Worm (Caenorhabditis elegans): Measurements from ENCODE around the gene ril-1.

Gene ril-1

ce11 chrV:14510746-14511145 lies 13.2 kb downstream of the ril-1 start, which contains the start of gene R02D5.9 (continued):
- TF ChIP-seq pag-3 (tag; optimal IDR thresholded peaks at IDR 0.05; ENCODE audit: borderline replicate concordance, insufficient read depth) (peak; percentile 6), elt-3 (tag; optimal IDR thresholded peaks at IDR 0.05) (peak in 4 of 6 experiments; percentile 12 to 87 (median 22)), lin-35 (GFP tag; optimal IDR thresholded peaks at IDR 0.05) (peak in 1 of 2 experiments; percentile 70), mep-1 (tag; optimal IDR thresholded peaks at IDR 0.05) (peak; percentile 42), nhr-20 (tag; optimal IDR thresholded peaks at IDR 0.05) (peak; percentile 50), nhr-11 (tag; optimal IDR thresholded peaks at IDR 0.05) (no peak), lsy-2 (tag; optimal IDR thresholded peaks at IDR 0.05) (peak in 1 of 2 experiments; percentile 43)

ce11 chrV:14508556-14508955 lies 15.4 kb downstream of the ril-1 start:
- TF ChIP-seq aha-1 (tag; optimal IDR thresholded peaks at IDR 0.05): no peak
- no peak for TF ChIP-seq xbp-1 (tag; optimal IDR thresholded peaks at IDR 0.05)
- no peak for TF ChIP-seq Y116A8C.19 (tag; optimal IDR thresholded peaks at IDR 0.05; ENCODE audit: borderline replicate concordance)

DNA sequence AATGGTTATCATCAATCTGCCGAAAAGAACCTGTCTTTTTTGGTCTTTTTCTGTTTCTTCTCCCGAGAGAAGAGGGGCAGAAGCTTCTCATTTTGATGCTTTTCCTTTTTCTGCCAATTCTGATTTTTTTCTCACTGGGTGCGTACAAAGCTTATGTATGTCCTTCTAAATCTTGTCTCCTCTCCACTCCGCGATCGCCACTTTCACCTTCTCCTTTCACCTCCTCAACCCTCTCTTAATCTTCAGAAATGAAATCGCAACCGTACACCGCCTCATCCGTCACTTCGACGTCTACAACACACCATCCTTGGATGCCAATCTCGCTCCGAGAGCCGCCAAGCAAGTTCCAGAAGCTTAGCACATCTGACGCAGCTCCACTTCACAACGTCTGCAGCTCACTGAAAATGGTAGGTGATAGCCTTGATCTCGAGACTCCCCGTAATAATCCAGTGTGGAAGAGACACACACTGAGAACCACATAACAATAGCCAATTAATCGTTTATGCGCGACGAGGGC lies 15.9 kb downstream of the ril-1 start, which contains the start of gene R02D5.1:
TSS of gene R02D5.1 (plus strand) at position 245 of the 517 bp plus-strand sequence.
- TF ChIP-seq blmp-1 (tag; optimal IDR thresholded peaks at IDR 0.05): peak; percentile 99
- no peak for TF ChIP-seq ama-1 (optimal IDR thresholded peaks at IDR 0.05)

- TF ChIP-seq nhr-19 (GFP tag; conservative IDR thresholded peaks at IDR 0.05) (no peak), dpl-1 (GFP tag; optimal IDR thresholded peaks at IDR 0.05) (no peak), alr-1 (tag; optimal IDR thresholded peaks at IDR 0.05; ENCODE audit: borderline replicate concordance) (no peak), pax-3 (tag; optimal IDR thresholded peaks at IDR 0.05) (no peak), hlh-17 (GFP tag; optimal IDR thresholded peaks at IDR 0.05; ENCODE audit: borderline replicate concordance) (no peak), nhr-77 (tag; optimal IDR thresholded peaks at IDR 0.05) (no peak), elt-3 (tag; optimal IDR thresholded peaks at IDR 0.05) (peak in 2 of 6 experiments; percentile 37 to 59), pag-3 (tag; optimal IDR thresholded peaks at IDR 0.05; ENCODE audit: borderline replicate concordance, insufficient read depth) (no peak), vab-15 (tag; optimal IDR thresholded peaks at IDR 0.05) (no peak), nhr-47 (tag; optimal IDR thresholded peaks at IDR 0.05) (no peak), lin-14 (GFP tag; optimal IDR thresholded peaks at IDR 0.05) (peak; percentile 73), aly-2 (tag; optimal IDR thresholded peaks at IDR 0.05) (no peak), nhr-20 (tag; optimal IDR thresholded peaks at IDR 0.05) (peak; percentile 10), mab-9 (GFP tag; IDR thresholded peaks at IDR 0.05) (no peak), unc-130 (tag; optimal IDR thresholded peaks at IDR 0.05) (no peak), irx-1 (tag; optimal IDR thresholded peaks at IDR 0.05) (peak; percentile 26), ztf-4 (tag; optimal IDR thresholded peaks at IDR 0.05) (no peak), zip-4 (GFP tag; optimal IDR thresholded peaks at IDR 0.05) (no peak), swsn-7 (tag; optimal IDR thresholded peaks at IDR 0.05) (no peak), ceh-63 (GFP tag; optimal IDR thresholded peaks at IDR 0.05) (no peak), pqm-1 (tag; optimal IDR thresholded peaks at IDR 0.05) (no peak), dsc-1 (tag; optimal IDR thresholded peaks at IDR 0.05) (no peak), fkh-8 (tag; optimal IDR thresholded peaks at IDR 0.05) (no peak), snpc-4 (tag; optimal IDR thresholded peaks at IDR 0.05) (no peak), hpl-2 (GFP tag; optimal IDR thresholded peaks at IDR 0.05) (no peak), elt-2 (tag; optimal IDR thresholded peaks at IDR 0.05) (no peak), egl-13 (tag; optimal IDR thresholded peaks at IDR 0.05) (no peak), zag-1 (tag; optimal IDR thresholded peaks at IDR 0.05) (no peak), unc-62 (GFP tag; optimal IDR thresholded peaks at IDR 0.05) (no peak), nhr-90 (tag; optimal IDR thresholded peaks at IDR 0.05; ENCODE audit: poor library complexity) (no peak), mep-1 (tag; optimal IDR thresholded peaks at IDR 0.05) (no peak), hlh-4 (tag; optimal IDR thresholded peaks at IDR 0.05) (no peak), efl-3 (GFP tag; optimal IDR thresholded peaks at IDR 0.05) (no peak), sup-37 (GFP tag; optimal IDR thresholded peaks at IDR 0.05) (no peak), sptf-1 (tag; optimal IDR thresholded peaks at IDR 0.05) (no peak)
Observed at ce11 chrV:14506713-14507675, 16.9 kb downstream of the ril-1 start.

Measured in whole organism, L1 larva.